Worm (Caenorhabditis elegans): ENCODE measurements around the gene rpl-37.
A peak's percentile ranks its signal among the peaks of the same experiment; 100 is the strongest.

ce11 chrIII:3488224-3488623 lies 40.2 kb upstream of the rpl-37 start, which contains the start of gene C34C12.7:
- TF ChIP-seq lir-3 (tag; optimal IDR thresholded peaks at IDR 0.05; ENCODE audit: poor library complexity) (no peak), ama-1 (optimal IDR thresholded peaks at IDR 0.05) (no peak), sox-4 (tag; optimal IDR thresholded peaks at IDR 0.05) (no peak), dpl-1 (GFP tag; optimal IDR thresholded peaks at IDR 0.05) (peak in 1 of 3 experiments; percentile 10), nhr-76 (tag; optimal IDR thresholded peaks at IDR 0.05) (no peak), snpc-4 (tag; optimal IDR thresholded peaks at IDR 0.05) (no peak), nhr-11 (tag; optimal IDR thresholded peaks at IDR 0.05) (no peak), nhr-20 (tag; optimal IDR thresholded peaks at IDR 0.05) (no peak), sptf-1 (tag; optimal IDR thresholded peaks at IDR 0.05) (no peak), aha-1 (tag; optimal IDR thresholded peaks at IDR 0.05) (no peak), lin-13 (GFP tag; optimal IDR thresholded peaks at IDR 0.05) (no peak), C16A3.4 (tag; optimal IDR thresholded peaks at IDR 0.05) (no peak), grh-1 (GFP tag; IDR thresholded peaks at IDR 0.05) (no peak)
